Worm (Caenorhabditis elegans): ENCODE data around the gene clk-1.

DNA sequence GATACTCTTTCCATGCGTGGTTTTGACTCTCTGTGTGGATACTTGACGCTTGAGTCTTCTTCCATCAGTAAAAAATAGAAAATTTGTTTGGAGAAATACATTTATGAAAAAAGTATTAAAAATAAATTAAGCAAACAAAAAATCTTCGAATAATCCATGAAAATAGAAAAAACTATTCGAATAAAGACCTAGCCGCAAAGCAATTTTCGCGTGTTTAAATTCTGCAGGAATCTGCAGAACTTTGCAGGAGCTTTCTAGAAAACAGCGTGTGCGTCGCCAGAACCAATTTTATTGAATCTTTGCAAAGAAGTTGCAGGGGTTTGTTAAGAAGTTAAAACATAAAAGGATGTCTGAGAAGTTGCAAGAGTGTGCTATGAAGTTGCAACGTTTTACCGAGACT is 8.5 kb downstream of the clk-1 start, which contains the start of gene ZC395.11:
- TF ChIP-seq spr-1 (tag; optimal IDR thresholded peaks at IDR 0.05), result no peak
- no peak for TF ChIP-seq skn-1 (tag; optimal IDR thresholded peaks at IDR 0.05)
- no peak for TF ChIP-seq Y75B8A.6 (GFP tag; IDR thresholded peaks at IDR 0.05)
- no peak for TF ChIP-seq fkh-10 (GFP tag; optimal IDR thresholded peaks at IDR 0.05)
- TF ChIP-seq nhr-77 (tag; optimal IDR thresholded peaks at IDR 0.05), result no peak
- TF ChIP-seq mep-1 (tag; optimal IDR thresholded peaks at IDR 0.05), result no peak
- no peak for TF ChIP-seq nhr-11 (tag; optimal IDR thresholded peaks at IDR 0.05)
- TF ChIP-seq lin-39 (tag; optimal IDR thresholded peaks at IDR 0.05), result no peak
- TF ChIP-seq lin-38 (GFP tag; IDR thresholded peaks at IDR 0.05), result no peak
- no peak for TF ChIP-seq lin-13 (GFP tag; optimal IDR thresholded peaks at IDR 0.05)
- TF ChIP-seq ama-1 (optimal IDR thresholded peaks at IDR 0.05), result no peak
- no peak for TF ChIP-seq nhr-237 (tag; optimal IDR thresholded peaks at IDR 0.05)
- no peak for TF ChIP-seq lin-1 (GFP tag; IDR thresholded peaks at IDR 0.05)
- TF ChIP-seq nhr-76 (tag; optimal IDR thresholded peaks at IDR 0.05), result no peak
